Worm (Caenorhabditis elegans) whole organism, late embryonic: ENCODE results near the gene ZK662.6.

Experiments
- ama-1 ChIP-seq: fragments of 150-350 bp; optimal IDR thresholded peaks from 2 replicates; lab custom pipeline; 2014
- ceh-24 ChIP-seq: sonication (generic microtip); optimal IDR thresholded peaks from 2 replicates; lab custom pipeline; 2016; ENCODE audit warnings: mild to moderate bottlenecking, missing genetic modification characterization, missing compliant biosample characterization
- nhr-11 ChIP-seq: fragments of 150-350 bp; optimal IDR thresholded peaks from 2 replicates; lab custom pipeline; 2014; ENCODE audit warnings: missing biosample characterization, missing genetic modification characterization
- pros-1 ChIP-seq: fragments of 150-350 bp; optimal IDR thresholded peaks from 2 replicates; lab custom pipeline; 2014; ENCODE audit warnings: missing biosample characterization, missing genetic modification reagents, missing genetic modification characterization
- sox-4 ChIP-seq: sonication (generic microtip); optimal IDR thresholded peaks from 2 replicates; lab custom pipeline; 2017; ENCODE audit warnings: mild to moderate bottlenecking, missing genetic modification characterization, inconsistent platforms, missing compliant biosample characterization
- syd-9 ChIP-seq: sonication (generic microtip); optimal IDR thresholded peaks from 2 replicates; lab custom pipeline; 2016; ENCODE audit warnings: mild to moderate bottlenecking, missing genetic modification characterization, moderate library complexity, missing compliant biosample characterization
- tbx-2 ChIP-seq: sonication (generic microtip); optimal IDR thresholded peaks from 2 replicates; lab custom pipeline; 2016; ENCODE audit warnings: missing genetic modification characterization, missing compliant biosample characterization

DNA sequence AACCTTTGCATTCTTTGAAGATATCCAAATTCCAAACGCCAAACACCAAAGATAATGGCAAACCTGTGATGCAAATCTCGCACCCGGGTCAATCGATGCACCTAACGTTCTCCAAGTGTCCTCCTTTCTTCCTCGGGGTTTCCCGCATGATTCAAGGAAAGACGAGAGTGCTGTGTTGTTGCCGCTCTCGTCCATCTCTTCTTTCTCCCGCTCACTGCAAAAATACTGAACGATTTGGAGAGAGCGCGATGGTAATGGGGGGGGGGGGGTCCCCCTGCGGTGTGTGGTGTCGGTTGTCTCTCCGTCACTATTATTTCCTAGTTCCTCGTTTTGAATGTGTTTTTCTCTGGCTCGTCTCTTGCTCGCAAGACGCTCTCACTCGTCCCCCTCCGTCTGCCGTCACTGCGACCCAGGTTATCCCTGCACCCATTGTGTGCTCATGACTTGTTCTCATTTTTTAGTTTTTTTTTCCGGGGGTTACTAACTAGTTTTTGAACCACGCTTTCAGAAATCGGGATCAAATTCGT, 11.0 kb upstream of the ZK662.6 start:
- TF ChIP-seq ceh-24 (tag; lab: Kevin White, UChicago) (no peak), tbx-2 (tag; lab: Kevin White, UChicago) (peak; percentile 94), nhr-11 (tag; lab: Kevin White, UChicago) (no peak), syd-9 (tag; lab: Kevin White, UChicago) (peak; percentile 58), pros-1 (peak; percentile 75), ama-1 (lab: Kevin White, UChicago) (no peak), sox-4 (tag; lab: Kevin White, UChicago) (no peak)
